Worm (Caenorhabditis elegans): ENCODE data around the gene scl-3.
A peak's percentile ranks its signal among the peaks of the same experiment; 100 is the strongest.

Gene scl-3

DNA sequence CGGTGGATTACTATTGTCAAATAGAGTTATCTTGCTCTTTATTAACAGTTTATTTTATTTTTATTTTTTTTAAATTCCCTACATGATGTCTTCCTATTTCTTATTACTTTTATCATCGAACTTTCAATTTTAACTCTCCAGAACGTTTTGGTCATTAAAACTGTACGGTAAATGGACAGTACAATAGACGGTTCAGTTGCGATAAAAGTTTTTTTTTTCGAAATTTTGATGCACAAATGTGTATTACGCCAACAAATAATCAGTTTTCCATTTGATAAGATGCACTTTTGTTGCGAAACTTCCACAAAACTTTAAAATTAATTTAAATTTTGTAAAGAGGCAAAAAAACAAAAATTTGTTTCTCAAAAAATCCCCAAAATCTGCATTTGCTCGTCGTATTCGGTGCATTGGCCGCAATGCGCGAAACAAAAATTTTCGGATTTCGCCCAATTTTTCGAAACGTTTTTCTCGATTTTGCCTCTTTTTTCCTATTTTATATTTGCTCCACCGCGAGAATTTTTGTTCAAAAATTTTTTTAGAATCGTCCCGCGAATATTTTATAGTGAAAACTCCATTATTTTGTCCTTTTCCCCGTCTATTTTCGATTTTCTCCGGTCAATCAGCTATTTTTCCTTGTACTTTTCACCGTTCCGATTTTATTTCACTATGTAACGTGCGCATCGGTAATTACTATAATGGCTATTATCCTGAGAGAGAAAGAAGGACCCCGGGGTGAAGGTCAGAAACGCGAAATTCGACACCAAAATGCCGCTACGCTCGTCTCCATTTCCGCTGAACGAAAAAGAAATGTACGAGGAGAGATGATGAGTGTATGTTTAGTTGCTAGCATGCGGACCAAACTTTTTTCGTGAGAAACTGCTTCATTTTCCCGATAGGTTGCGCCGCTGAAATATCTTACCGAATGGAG lies 30.4 kb upstream of the scl-3 start:
- TF ChIP-seq flh-1 (GFP tag; optimal IDR thresholded peaks at IDR 0.05) (no peak), ham-2 (GFP tag; optimal IDR thresholded peaks at IDR 0.05) (peak; percentile 2), unc-39 (tag; optimal IDR thresholded peaks at IDR 0.05) (peak; percentile 93), sptf-1 (tag; optimal IDR thresholded peaks at IDR 0.05) (no peak)

ce11 chrIV:13029674-13030466 lies 29.5 kb upstream of the scl-3 start:
- no peak for TF ChIP-seq mab-5 (tag; optimal IDR thresholded peaks at IDR 0.05)
- peak; percentile 18 for TF ChIP-seq hlh-1 (tag; optimal IDR thresholded peaks at IDR 0.05)
- TF ChIP-seq nhr-28 (tag; optimal IDR thresholded peaks at IDR 0.05), result no peak
- TF ChIP-seq sem-2 (GFP tag; optimal IDR thresholded peaks at IDR 0.05), result no peak
- TF ChIP-seq nhr-237 (tag; optimal IDR thresholded peaks at IDR 0.05), result no peak
- TF ChIP-seq mls-2 (tag; optimal IDR thresholded peaks at IDR 0.05), result peak; percentile 46
- peak; percentile 60 for TF ChIP-seq ham-2 (GFP tag; optimal IDR thresholded peaks at IDR 0.05)
- peak; percentile 45 for TF ChIP-seq sptf-1 (tag; optimal IDR thresholded peaks at IDR 0.05)
- peak; percentile 93 for TF ChIP-seq cnd-1 (tag; optimal IDR thresholded peaks at IDR 0.05)
- TF ChIP-seq ztf-11 (tag; optimal IDR thresholded peaks at IDR 0.05), result no peak
- TF ChIP-seq unc-62 (GFP tag; optimal IDR thresholded peaks at IDR 0.05), result peak; percentile 50
- TF ChIP-seq lin-32 (GFP tag; optimal IDR thresholded peaks at IDR 0.05), result peak; percentile 73
- TF ChIP-seq nhr-12 (tag; optimal IDR thresholded peaks at IDR 0.05), result peak; percentile 43
- no peak for TF ChIP-seq ceh-43 (GFP tag; optimal IDR thresholded peaks at IDR 0.05)
- TF ChIP-seq zip-8 (tag; optimal IDR thresholded peaks at IDR 0.05), result no peak
- peak; percentile 9 for TF ChIP-seq M03D4.4 (tag; optimal IDR thresholded peaks at IDR 0.05)
- no peak for TF ChIP-seq unc-39 (tag; optimal IDR thresholded peaks at IDR 0.05)
- TF ChIP-seq lsy-2 (tag; optimal IDR thresholded peaks at IDR 0.05), result no peak
- no peak for TF ChIP-seq snpc-4 (tag; optimal IDR thresholded peaks at IDR 0.05)
- TF ChIP-seq mep-1 (tag; optimal IDR thresholded peaks at IDR 0.05), result no peak
- peak; percentile 20 for TF ChIP-seq nhr-2 (tag; optimal IDR thresholded peaks at IDR 0.05)
- TF ChIP-seq unc-120 (tag; optimal IDR thresholded peaks at IDR 0.05; ENCODE audit: poor library complexity, severe bottlenecking), result peak; percentile 48
- no peak for TF ChIP-seq tbx-8 (GFP tag; optimal IDR thresholded peaks at IDR 0.05)
- TF ChIP-seq ces-1 (GFP tag; optimal IDR thresholded peaks at IDR 0.05), result peak; percentile 46
- TF ChIP-seq drap-1 (GFP tag; optimal IDR thresholded peaks at IDR 0.05), result peak; percentile 40
- no peak for TF ChIP-seq flh-1 (GFP tag; optimal IDR thresholded peaks at IDR 0.05)
- TF ChIP-seq ceh-39 (tag; optimal IDR thresholded peaks at IDR 0.05), result peak; percentile 1
- TF ChIP-seq lin-13 (tag; optimal IDR thresholded peaks at IDR 0.05), result peak; percentile 22
- TF ChIP-seq blmp-1 (tag; optimal IDR thresholded peaks at IDR 0.05), result no peak
- no peak for TF ChIP-seq bed-3 (GFP tag; optimal IDR thresholded peaks at IDR 0.05)
- no peak for TF ChIP-seq elt-3 (tag; optimal IDR thresholded peaks at IDR 0.05)
- no peak for TF ChIP-seq elt-1 (tag; optimal IDR thresholded peaks at IDR 0.05; ENCODE audit: borderline replicate concordance, insufficient read depth)
- no peak for TF ChIP-seq nhr-76 (tag; optimal IDR thresholded peaks at IDR 0.05)
- no peak for TF ChIP-seq pha-4 (tag; optimal IDR thresholded peaks at IDR 0.05)
- TF ChIP-seq ceh-83 (GFP tag; optimal IDR thresholded peaks at IDR 0.05), result peak; percentile 60

Data from whole organism, mixed stage, embryonic.